Worm (Caenorhabditis elegans) whole organism, young adult: ENCODE data around the gene W04G3.7.

Experiments used
- B0019.2 ChIP-seq: fragments of 200-800 bp; sonication (Bioruptor generic); conservative IDR thresholded peaks from 2 replicates; pipeline ENCODE4 v1.3.6; 2022; ENCODE audit warnings: missing genetic modification reagents, missing genetic modification characterization, missing compliant biosample characterization
- F10E7.11 ChIP-seq: sonication (generic microtip); optimal IDR thresholded peaks from 2 replicates; lab custom pipeline; 2017; ENCODE audit warnings: mild to moderate bottlenecking, missing genetic modification characterization, moderate library complexity, missing compliant biosample characterization
- F39B2.1 ChIP-seq: fragments of 200-800 bp; sonication (Bioruptor generic); IDR thresholded peaks from 2 replicates; pipeline ENCODE4 v1.3.6; 2022; ENCODE audit warnings: missing genetic modification reagents, missing genetic modification characterization, missing compliant biosample characterization
- F57C9.4 ChIP-seq: sonication (generic microtip); optimal IDR thresholded peaks from 2 replicates; lab custom pipeline; 2017; ENCODE audit warnings: mild to moderate bottlenecking, missing genetic modification characterization, missing compliant biosample characterization
- K11D2.4 ChIP-seq: fragments of 200-800 bp; sonication (Bioruptor generic); IDR thresholded peaks from 2 replicates; pipeline ENCODE4 v1.3.6; 2022; ENCODE audit warnings: missing genetic modification reagents, missing genetic modification characterization, missing compliant biosample characterization
- K12H6.12 ChIP-seq: fragments of 200-800 bp; sonication (Bioruptor generic); optimal IDR thresholded peaks from 2 replicates; lab custom pipeline; 2018; ENCODE audit warnings: mild to moderate bottlenecking, missing genetic modification characterization, missing compliant biosample characterization
- T07F8.4 ChIP-seq: sonication (generic microtip); optimal IDR thresholded peaks from 2 replicates; lab custom pipeline; 2016; ENCODE audit warnings: mild to moderate bottlenecking, missing genetic modification characterization, moderate library complexity, missing compliant biosample characterization
- T26A5.8 ChIP-seq: sonication (generic microtip); optimal IDR thresholded peaks from 2 replicates; lab custom pipeline; 2016; ENCODE audit warnings: missing genetic modification characterization, missing compliant biosample characterization
- Y56A3A.18 ChIP-seq: fragments of 200-800 bp; sonication (Bioruptor generic); IDR thresholded peaks from 2 replicates; pipeline ENCODE4 v1.3.6; 2022; ENCODE audit warnings: missing genetic modification reagents, missing genetic modification characterization, missing compliant biosample characterization
- Y95B8A.8 ChIP-seq: fragments of 200-800 bp; sonication (Bioruptor generic); IDR thresholded peaks from 2 replicates; pipeline ENCODE4 v1.3.6; 2022; ENCODE audit warnings: missing genetic modification reagents, missing genetic modification characterization, missing compliant biosample characterization
- atf-7 ChIP-seq: sonication (generic microtip); optimal IDR thresholded peaks from 2 replicates; lab custom pipeline; 2017; ENCODE audit warnings: mild to moderate bottlenecking, missing genetic modification characterization, missing compliant biosample characterization
- attf-6 ChIP-seq: fragments of 200-800 bp; sonication (Bioruptor generic); IDR thresholded peaks from 2 replicates; pipeline ENCODE4 v1.3.6; 2022; ENCODE audit warnings: missing genetic modification reagents, missing genetic modification characterization, missing compliant biosample characterization
- bed-1 ChIP-seq: fragments of 200-800 bp; sonication (Bioruptor generic); IDR thresholded peaks from 2 replicates; pipeline ENCODE4 v1.3.6; 2022; ENCODE audit warnings: missing genetic modification reagents, missing genetic modification characterization, missing compliant biosample characterization
- cebp-1 ChIP-seq, 2 experiments: fragments of 200-800 bp in 1 of 2; sonication (Bioruptor generic) in 1 of 2; sonication (generic microtip) in 1 of 2; IDR thresholded peaks in 1 of 2; optimal IDR thresholded peaks in 1 of 2; 2 replicates each; pipeline versions ENCODE4 v1.3.6 to Lab custom; 2017 to 2022; ENCODE audit warnings: missing compliant biosample characterization in 2 of 2, missing genetic modification characterization in 2 of 2, mild to moderate bottlenecking in 1 of 2, missing genetic modification reagents in 1 of 2, moderate library complexity in 1 of 2
- ceh-100 ChIP-seq: fragments of 200-800 bp; sonication (Bioruptor generic); IDR thresholded peaks from 2 replicates; pipeline ENCODE4 v1.3.6; 2022; ENCODE audit warnings: missing genetic modification reagents, missing genetic modification characterization, missing compliant biosample characterization
- ceh-58 ChIP-seq: fragments of 200-800 bp; sonication (Bioruptor generic); IDR thresholded peaks from 2 replicates; pipeline ENCODE4 v1.3.6; 2022; ENCODE audit warnings: missing genetic modification characterization, missing compliant biosample characterization
- ceh-79 ChIP-seq: sonication (generic microtip); optimal IDR thresholded peaks from 2 replicates; lab custom pipeline; 2017; ENCODE audit warnings: mild to moderate bottlenecking, missing genetic modification characterization, missing compliant biosample characterization
- dox-1 ChIP-seq: fragments of 200-800 bp; sonication (Bioruptor generic); IDR thresholded peaks from 2 replicates; pipeline ENCODE4 v1.3.6; 2022; ENCODE audit warnings: missing genetic modification reagents, missing genetic modification characterization, missing compliant biosample characterization
- dpff-1 ChIP-seq: sonication (generic microtip); optimal IDR thresholded peaks from 2 replicates; lab custom pipeline; 2017; ENCODE audit warnings: mild to moderate bottlenecking, missing genetic modification characterization, missing compliant biosample characterization
- dpl-1 ChIP-seq: fragments of 150-350 bp; optimal IDR thresholded peaks from 2 replicates; lab custom pipeline; 2014; ENCODE audit warnings: missing biosample characterization, missing genetic modification reagents, missing genetic modification characterization
- egl-18 ChIP-seq: fragments of 200-800 bp; sonication (Bioruptor generic); IDR thresholded peaks from 2 replicates; pipeline ENCODE4 v1.3.6; 2022; ENCODE audit warnings: missing genetic modification reagents, missing genetic modification characterization, missing compliant biosample characterization
- egrh-3 ChIP-seq: fragments of 200-800 bp; sonication (Bioruptor generic); IDR thresholded peaks from 2 replicates; pipeline ENCODE4 v1.3.6; 2022; ENCODE audit warnings: missing genetic modification reagents, missing genetic modification characterization, missing compliant biosample characterization
- ets-4 ChIP-seq: fragments of 200-800 bp; sonication (Bioruptor generic); optimal IDR thresholded peaks from 2 replicates; lab custom pipeline; 2018; ENCODE audit warnings: mild to moderate bottlenecking, missing genetic modification characterization, missing compliant biosample characterization
- him-1 ChIP-seq: sonication (generic microtip); optimal IDR thresholded peaks from 2 replicates; lab custom pipeline; 2016; ENCODE audit warnings: missing genotype, missing genetic modification reagents, missing genetic modification characterization, missing compliant biosample characterization
- hrde-1 ChIP-seq: sonication (generic microtip); optimal IDR thresholded peaks from 2 replicates; lab custom pipeline; 2016; ENCODE audit warnings: missing genetic modification characterization, mild to moderate bottlenecking, missing compliant biosample characterization, moderate library complexity, missing genotype, missing genetic modification reagents, borderline replicate concordance
- lag-1 ChIP-seq: fragments of 200-800 bp; sonication (Bioruptor generic); IDR thresholded peaks from 2 replicates; pipeline ENCODE4 v1.3.6; 2022; ENCODE audit warnings: missing genetic modification reagents, missing genetic modification characterization, missing compliant biosample characterization
- let-607 ChIP-seq, 2 experiments: fragments of 200-800 bp in 1 of 2; sonication (Bioruptor generic) in 1 of 2; sonication (generic microtip) in 1 of 2; optimal IDR thresholded peaks; 2 replicates each; lab custom pipeline; 2016 to 2018; ENCODE audit warnings: mild to moderate bottlenecking in 2 of 2, missing compliant biosample characterization in 2 of 2, missing genetic modification characterization in 2 of 2, moderate library complexity in 2 of 2, missing genotype in 1 of 2
- lin-40 ChIP-seq: sonication (generic microtip); optimal IDR thresholded peaks from 2 replicates; lab custom pipeline; 2016; ENCODE audit warnings: missing genetic modification characterization, mild to moderate bottlenecking, missing compliant biosample characterization, missing genotype, missing genetic modification reagents
- lir-1 ChIP-seq: fragments of 200-800 bp; sonication (Bioruptor generic); conservative IDR thresholded peaks from 2 replicates; pipeline ENCODE4 v1.3.6; 2022; ENCODE audit warnings: missing genetic modification reagents, missing genetic modification characterization, missing compliant biosample characterization
- madf-10 ChIP-seq: sonication (generic microtip); optimal IDR thresholded peaks from 2 replicates; lab custom pipeline; 2016; ENCODE audit warnings: mild to moderate bottlenecking, missing genetic modification characterization, missing compliant biosample characterization
- madf-6 ChIP-seq: fragments of 200-800 bp; sonication (Bioruptor generic); IDR thresholded peaks from 2 replicates; pipeline ENCODE4 v1.3.6; 2022; ENCODE audit warnings: missing genetic modification reagents, missing genetic modification characterization, missing compliant biosample characterization
- madf-8 ChIP-seq: fragments of 200-800 bp; sonication (Bioruptor generic); conservative IDR thresholded peaks from 2 replicates; pipeline ENCODE4 v1.3.6; 2022; ENCODE audit warnings: missing genetic modification reagents, missing genetic modification characterization, missing compliant biosample characterization
- mes-4 ChIP-seq: sonication (generic microtip); optimal IDR thresholded peaks from 2 replicates; lab custom pipeline; 2016; ENCODE audit warnings: missing genotype, missing genetic modification characterization, missing compliant biosample characterization
- nhr-27 ChIP-seq: fragments of 200-800 bp; sonication (Bioruptor generic); optimal IDR thresholded peaks from 2 replicates; lab custom pipeline; 2018; ENCODE audit warnings: mild to moderate bottlenecking, missing genetic modification characterization, moderate library complexity, missing compliant biosample characterization
- nhr-80 ChIP-seq: sonication (generic microtip); optimal IDR thresholded peaks from 2 replicates; lab custom pipeline; 2016; ENCODE audit warnings: missing genetic modification characterization, missing compliant biosample characterization
- repo-1 ChIP-seq: sonication (generic microtip); optimal IDR thresholded peaks from 2 replicates; lab custom pipeline; 2017; ENCODE audit warnings: mild to moderate bottlenecking, missing genetic modification characterization, missing compliant biosample characterization
- unc-130 ChIP-seq: sonication (generic microtip); optimal IDR thresholded peaks from 2 replicates; lab custom pipeline; 2016; ENCODE audit warnings: missing genetic modification reagents, missing genetic modification characterization, missing compliant biosample characterization
- zfh-2 ChIP-seq: fragments of 200-800 bp; sonication (Bioruptor generic); conservative IDR thresholded peaks from 2 replicates; pipeline ENCODE4 v1.3.6; 2022; ENCODE audit warnings: missing genetic modification reagents, missing genetic modification characterization, missing compliant biosample characterization
- zim-3 ChIP-seq: sonication (generic microtip); optimal IDR thresholded peaks from 2 replicates; lab custom pipeline; 2017; ENCODE audit warnings: mild to moderate bottlenecking, missing genetic modification characterization, moderate library complexity, missing compliant biosample characterization
- ztf-22 ChIP-seq: fragments of 200-800 bp; sonication (Bioruptor generic); optimal IDR thresholded peaks from 2 replicates; lab custom pipeline; 2018; ENCODE audit warnings: mild to moderate bottlenecking, missing genetic modification characterization, moderate library complexity, missing compliant biosample characterization
- ztf-25 ChIP-seq: fragments of 200-800 bp; sonication (Bioruptor generic); IDR thresholded peaks from 2 replicates; pipeline ENCODE4 v1.3.6; 2022; ENCODE audit warnings: missing genetic modification reagents, missing genetic modification characterization, missing compliant biosample characterization
- ztf-28 ChIP-seq: fragments of 200-800 bp; sonication (Bioruptor generic); IDR thresholded peaks from 2 replicates; pipeline ENCODE4 v1.3.6; 2022; ENCODE audit warnings: missing genetic modification reagents, missing genetic modification characterization, missing compliant biosample characterization
- ztf-3 ChIP-seq: fragments of 200-800 bp; sonication (Bioruptor generic); optimal IDR thresholded peaks from 2 replicates; lab custom pipeline; 2018; ENCODE audit warnings: mild to moderate bottlenecking, missing genetic modification characterization, missing compliant biosample characterization

The W04G3.7 gene

DNA sequence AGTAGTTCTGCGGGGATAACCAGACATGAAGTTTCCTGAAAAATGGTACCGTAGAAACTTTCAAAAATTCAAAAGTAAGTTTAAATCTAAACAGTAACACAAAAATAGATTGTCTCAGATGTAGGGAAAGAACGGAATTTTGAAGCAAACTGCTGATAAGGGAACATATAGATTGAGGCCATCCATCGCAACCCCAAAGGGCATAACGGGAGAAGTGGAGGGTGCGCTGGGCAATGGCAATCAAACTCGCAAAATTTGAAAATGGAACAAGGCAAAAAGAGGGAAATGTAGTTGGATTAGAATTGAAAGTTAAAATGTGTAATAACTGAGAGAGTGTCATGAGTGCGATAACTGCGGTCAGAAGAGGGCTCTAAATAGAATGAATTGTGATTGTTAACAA lies 18.1 kb upstream of the W04G3.7 start:
- TF ChIP-seq K12H6.12 (tag; lab: Kevin White, UChicago) (no peak), nhr-80 (peak; percentile 56), bed-1 (GFP tag; lab: Robert Waterston, UW) (0 out of 2 replicates have a peak, but pooled peaks have one; percentile 68), ets-4 (peak; percentile 11), egrh-3 (GFP tag; lab: Robert Waterston, UW) (no peak)

- TF ChIP-seq dpff-1 (tag; lab: Kevin White, UChicago) (no peak), lag-1 (GFP tag; lab: Robert Waterston, UW) (no peak), Y95B8A.8 (no peak), K12H6.12 (tag; lab: Kevin White, UChicago) (no peak), madf-6 (no peak), ztf-3 (GFP tag; lab: Kevin White, UChicago) (no peak), ceh-79 (tag; lab: Kevin White, UChicago) (no peak), ets-4 (no peak), F57C9.4 (tag; lab: Kevin White, UChicago) (no peak), lin-40 (tag; lab: Kevin White, UChicago) (no peak), atf-7 (no peak), B0019.2 (no peak), him-1 (tag; lab: Kevin White, UChicago) (no peak), ceh-100 (GFP tag; lab: Robert Waterston, UW) (no peak), dox-1 (GFP tag; lab: Robert Waterston, UW) (no peak), ztf-22 (no peak), hrde-1 (no peak), lir-1 (GFP tag; lab: Robert Waterston, UW) (no peak), cebp-1 (GFP tag; IDR thresholded peaks at IDR 0.05; lab: Robert Waterston, UW) (no peak), cebp-1 (tag; optimal IDR thresholded peaks at IDR 0.05; lab: Kevin White, UChicago) (no peak), T07F8.4 (no peak)
Observed at ce11 chrX:11098086-11098485, 13.0 kb upstream of the W04G3.7 start, which contains the start of gene W02H3.3. TSS of gene W02H3.3 (minus strand) at chrX:11098186.

- no peak for TF ChIP-seq him-1 (tag; lab: Kevin White, UChicago)
- no peak for TF ChIP-seq let-607 (tag; optimal IDR thresholded peaks at IDR 0.05; lab: Kevin White, UChicago)
- no peak for TF ChIP-seq ceh-79 (tag; lab: Kevin White, UChicago)
- no peak for TF ChIP-seq F10E7.11 (tag; lab: Kevin White, UChicago)
- no peak for TF ChIP-seq attf-6 (GFP tag; lab: Robert Waterston, UW)
- TF ChIP-seq repo-1 (tag; lab: Kevin White, UChicago), result no peak
Observed at ce11 chrX:11097343-11097742, 12.3 kb upstream of the W04G3.7 start.

DNA sequence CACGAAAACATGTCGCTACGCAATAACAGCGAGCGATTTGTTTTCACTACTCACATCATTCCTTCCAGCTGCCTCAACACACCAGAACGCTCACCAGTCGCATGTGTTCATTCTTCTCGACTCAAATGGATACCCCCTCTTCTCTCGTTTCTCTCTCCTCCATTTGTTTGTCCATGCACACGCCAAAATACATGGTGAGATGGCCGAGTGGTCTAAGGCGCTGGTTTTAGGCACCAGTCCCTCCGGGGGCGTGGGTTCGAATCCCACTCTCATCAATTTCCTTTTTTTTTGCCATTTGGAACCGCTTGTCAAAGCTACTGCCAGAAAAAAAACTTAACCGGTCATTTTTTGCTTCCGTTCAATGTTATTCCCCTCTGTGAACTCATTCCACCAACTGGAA lies 10.4 kb upstream of the W04G3.7 start:
- TF ChIP-seq T26A5.8 (no peak), egl-18 (GFP tag; lab: Robert Waterston, UW) (0 out of 2 replicates have a peak, but pooled peaks have one; percentile 64), hrde-1 (peak; percentile 69), zfh-2 (no peak), madf-8 (no peak), unc-130 (no peak), F10E7.11 (tag; lab: Kevin White, UChicago) (peak; percentile 57), lag-1 (GFP tag; lab: Robert Waterston, UW) (no peak), madf-10 (peak; percentile 86), F39B2.1 (GFP tag; lab: Robert Waterston, UW) (peak; percentile 70; the same call in 1 of the 2 replicates), Y56A3A.18 (GFP tag; lab: Robert Waterston, UW) (peak; percentile 95), ceh-58 (GFP tag; lab: Robert Waterston, UW) (0 out of 2 replicates have a peak, but pooled peaks have one; percentile 75), K12H6.12 (tag; lab: Kevin White, UChicago) (peak; percentile 84), ztf-28 (0 out of 2 replicates have a peak, but pooled peaks have one; percentile 17), dpl-1 (GFP tag; lab: Kevin White, UChicago) (no peak), K11D2.4 (GFP tag; lab: Robert Waterston, UW) (peak; percentile 92), mes-4 (tag; lab: Kevin White, UChicago) (peak; percentile 61), zim-3 (tag; lab: Kevin White, UChicago) (peak; percentile 39), nhr-27 (tag; lab: Kevin White, UChicago) (peak; percentile 61), ztf-25 (GFP tag; lab: Robert Waterston, UW) (peak; percentile 88; the same call in 1 of the 2 replicates)
